Worm (Caenorhabditis elegans) whole organism, L3 larva: Measurements from ENCODE around the gene nrde-2.

ENCODE experiments used
- R02D3.7 ChIP-seq: fragments of 150-350 bp; optimal IDR thresholded peaks from 2 replicates; lab custom pipeline; 2014; ENCODE audit warnings: missing biosample characterization, missing genetic modification characterization
- ZK546.5 ChIP-seq: sonication (generic microtip); optimal IDR thresholded peaks from 2 replicates; lab custom pipeline; 2017; ENCODE audit warnings: missing biosample characterization, missing genetic modification characterization
- ama-1 ChIP-seq: fragments of 150-350 bp; optimal IDR thresholded peaks from 2 replicates; lab custom pipeline; 2018
- ceh-16 ChIP-seq: sonication (generic microtip); optimal IDR thresholded peaks from 2 replicates; lab custom pipeline; 2017; ENCODE audit warnings: missing biosample characterization, missing genetic modification characterization
- ceh-28 ChIP-seq: fragments of 150-350 bp; optimal IDR thresholded peaks from 2 replicates; lab custom pipeline; 2014; ENCODE audit warnings: missing biosample characterization, missing genetic modification reagents, missing genetic modification characterization
- ceh-82 ChIP-seq: fragments of 150-350 bp; optimal IDR thresholded peaks from 2 replicates; lab custom pipeline; 2014; ENCODE audit warnings: missing biosample characterization, missing genetic modification characterization
- ceh-9 ChIP-seq: sonication (generic microtip); optimal IDR thresholded peaks from 2 replicates; lab custom pipeline; 2018; ENCODE audit warnings: missing biosample characterization, missing genetic modification characterization
- daf-12 ChIP-seq: fragments of 150-350 bp; optimal IDR thresholded peaks from 2 replicates; lab custom pipeline; 2014; ENCODE audit warnings: missing biosample characterization, missing genetic modification reagents, missing genetic modification characterization
- egl-27 ChIP-seq: sonication (generic microtip); optimal IDR thresholded peaks from 4 replicates; lab custom pipeline; 2017; ENCODE audit warnings: missing biosample characterization, missing genetic modification reagents, missing genetic modification characterization
- egl-5 ChIP-seq: fragments of 150-350 bp; optimal IDR thresholded peaks from 2 replicates; lab custom pipeline; 2017; ENCODE audit warnings: missing biosample characterization, missing genetic modification reagents, missing genetic modification characterization, inconsistent platforms
- elt-1 ChIP-seq: fragments of 150-350 bp; optimal IDR thresholded peaks from 2 replicates; lab custom pipeline; 2014; ENCODE audit warnings: missing biosample characterization, missing genetic modification characterization
- elt-2 ChIP-seq: sonication (generic microtip); optimal IDR thresholded peaks from 2 replicates; lab custom pipeline; 2016; ENCODE audit warnings: missing genetic modification reagents, mild to moderate bottlenecking, missing genetic modification characterization, missing compliant biosample characterization
- elt-3 ChIP-seq, 3 experiments: fragments of 150-350 bp in 1 of 3; sonication (generic microtip) in 2 of 3; optimal IDR thresholded peaks; 2 replicates in 2 of 3; 4 replicates in 1 of 3; lab custom pipeline; 2014 to 2017; ENCODE audit warnings: missing biosample characterization in 3 of 3, missing genetic modification characterization in 3 of 3
- eor-1 ChIP-seq, 2 experiments: fragments of 150-350 bp; optimal IDR thresholded peaks; 2 replicates each; lab custom pipeline; 2014 to 2018; ENCODE audit warnings: missing biosample characterization in 2 of 2, missing genetic modification characterization in 2 of 2
- fkh-10 ChIP-seq: sonication (generic microtip); optimal IDR thresholded peaks from 2 replicates; lab custom pipeline; 2017; ENCODE audit warnings: missing biosample characterization, missing genetic modification reagents, missing genetic modification characterization
- fkh-2 ChIP-seq: fragments of 150-350 bp; optimal IDR thresholded peaks from 2 replicates; lab custom pipeline; 2014; ENCODE audit warnings: missing biosample characterization, missing genetic modification reagents, missing genetic modification characterization
- fos-1 ChIP-seq: fragments of 150-350 bp; optimal IDR thresholded peaks from 2 replicates; lab custom pipeline; 2014; ENCODE audit warnings: missing biosample characterization, missing genetic modification characterization
- hmg-11 ChIP-seq: sonication (generic microtip); optimal IDR thresholded peaks from 2 replicates; lab custom pipeline; 2016; ENCODE audit warnings: missing genetic modification characterization, missing compliant biosample characterization
- lin-15B ChIP-seq: fragments of 150-350 bp; optimal IDR thresholded peaks from 2 replicates; lab custom pipeline; 2014; ENCODE audit warnings: missing biosample characterization, missing genetic modification characterization
- lin-39 ChIP-seq: fragments of 150-350 bp; optimal IDR thresholded peaks from 2 replicates; lab custom pipeline; 2018; ENCODE audit warnings: missing biosample characterization, missing genetic modification reagents, missing genetic modification characterization
- lsy-12 ChIP-seq: sonication (generic microtip); optimal IDR thresholded peaks from 2 replicates; lab custom pipeline; 2016; ENCODE audit warnings: mild to moderate bottlenecking, missing genetic modification characterization, missing compliant biosample characterization
- mdl-1 ChIP-seq: fragments of 150-350 bp; optimal IDR thresholded peaks from 2 replicates; lab custom pipeline; 2014; ENCODE audit warnings: missing biosample characterization, missing genetic modification characterization
- mml-1 ChIP-seq: fragments of 150-350 bp; sonication (generic microtip); optimal IDR thresholded peaks from 3 replicates; lab custom pipeline; 2014; ENCODE audit warnings: missing biosample characterization, missing genetic modification characterization
- nfya-1 ChIP-seq: sonication (generic microtip); optimal IDR thresholded peaks from 2 replicates; lab custom pipeline; 2017; ENCODE audit warnings: missing genetic modification characterization, mild to moderate bottlenecking, missing compliant biosample characterization, antibody characterized with exemption, moderate library complexity; ENCODE audit not compliant: insufficient read depth
- nhr-11 ChIP-seq: fragments of 150-350 bp; optimal IDR thresholded peaks from 2 replicates; lab custom pipeline; 2014; ENCODE audit warnings: missing biosample characterization, missing genetic modification characterization
- nhr-12 ChIP-seq: fragments of 150-350 bp; optimal IDR thresholded peaks from 2 replicates; lab custom pipeline; 2014; ENCODE audit warnings: missing biosample characterization, missing genetic modification characterization
- nhr-23 ChIP-seq: fragments of 150-350 bp; optimal IDR thresholded peaks from 2 replicates; lab custom pipeline; 2014; ENCODE audit warnings: missing biosample characterization, missing genetic modification reagents, missing genetic modification characterization
- nhr-25 ChIP-seq: sonication (generic microtip); optimal IDR thresholded peaks from 2 replicates; lab custom pipeline; 2017; ENCODE audit warnings: missing biosample characterization, missing genetic modification characterization
- nhr-28 ChIP-seq: fragments of 150-350 bp; optimal IDR thresholded peaks from 2 replicates; lab custom pipeline; 2014; ENCODE audit warnings: missing biosample characterization, missing genetic modification characterization
- nhr-43 ChIP-seq: sonication (generic microtip); optimal IDR thresholded peaks from 2 replicates; lab custom pipeline; 2016; ENCODE audit warnings: mild to moderate bottlenecking, missing genetic modification characterization, missing compliant biosample characterization; ENCODE audit not compliant: poor library complexity, severe bottlenecking
- nhr-67 ChIP-seq: fragments of 150-350 bp; optimal IDR thresholded peaks from 2 replicates; lab custom pipeline; 2014; ENCODE audit warnings: missing biosample characterization, missing genetic modification characterization
- nhr-77 ChIP-seq: fragments of 150-350 bp; optimal IDR thresholded peaks from 2 replicates; lab custom pipeline; 2014; ENCODE audit warnings: missing biosample characterization, missing genetic modification characterization
- pha-4 ChIP-seq: fragments of 150-350 bp; optimal IDR thresholded peaks from 2 replicates; lab custom pipeline; 2014; ENCODE audit warnings: missing biosample characterization, missing genetic modification reagents, missing genetic modification characterization
- pqm-1 ChIP-seq: fragments of 150-350 bp; optimal IDR thresholded peaks from 2 replicates; lab custom pipeline; 2017; ENCODE audit warnings: missing biosample characterization, missing genetic modification characterization, inconsistent platforms
- sea-2 ChIP-seq: fragments of 150-350 bp; sonication (generic microtip); optimal IDR thresholded peaks from 4 replicates; lab custom pipeline; 2014; ENCODE audit warnings: missing biosample characterization, missing genetic modification reagents, missing genetic modification characterization
- skn-1 ChIP-seq: fragments of 150-350 bp; optimal IDR thresholded peaks from 2 replicates; lab custom pipeline; 2014; ENCODE audit warnings: missing biosample characterization, missing genetic modification characterization
- snpc-4 ChIP-seq: fragments of 150-350 bp; optimal IDR thresholded peaks from 2 replicates; lab custom pipeline; 2014; ENCODE audit warnings: missing biosample characterization, missing genetic modification characterization
- unc-39 ChIP-seq: sonication (generic microtip); optimal IDR thresholded peaks from 4 replicates; lab custom pipeline; 2017; ENCODE audit warnings: missing biosample characterization, missing genetic modification characterization
- zag-1 ChIP-seq: fragments of 150-350 bp; optimal IDR thresholded peaks from 2 replicates; lab custom pipeline; 2014; ENCODE audit warnings: missing biosample characterization, missing genetic modification characterization
- ztf-11 ChIP-seq: fragments of 150-350 bp; optimal IDR thresholded peaks from 2 replicates; lab custom pipeline; 2014; ENCODE audit warnings: missing biosample characterization, missing genetic modification characterization
- ztf-4 ChIP-seq: fragments of 150-350 bp; optimal IDR thresholded peaks from 2 replicates; lab custom pipeline; 2014; ENCODE audit warnings: missing biosample characterization, missing genetic modification characterization

The nrde-2 gene

DNA sequence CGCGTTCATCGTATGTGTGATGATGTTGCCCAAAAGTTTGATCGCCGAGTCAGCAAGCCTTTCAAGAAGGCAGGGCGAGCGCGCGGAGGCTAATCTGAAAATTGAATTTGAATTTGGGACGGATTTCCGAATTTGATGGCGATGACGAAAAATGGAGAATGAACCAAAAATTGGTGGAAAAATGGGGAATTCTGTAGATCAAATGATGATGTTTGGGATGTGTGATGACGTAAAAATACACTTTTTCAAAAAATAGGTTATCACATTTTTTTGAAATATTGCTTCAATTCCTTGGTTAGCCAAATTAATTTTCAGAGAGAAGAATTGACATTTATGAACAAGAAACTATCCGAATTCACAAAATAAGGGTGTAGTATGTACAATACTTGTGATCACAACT, 32.1 kb upstream of the nrde-2 start, which contains the start of gene ZK971.1:
TSS of gene ZK971.1 (minus strand) at position 101 of the 400 bp plus-strand sequence.
- TF ChIP-seq eor-1 (tag; optimal IDR thresholded peaks at IDR 0.05; lab: Kevin White, UChicago) (no peak), ztf-4 (no peak), egl-5 (tag; lab: Kevin White, UChicago) (no peak), lin-39 (tag; lab: Kevin White, UChicago) (no peak), unc-39 (tag; lab: Kevin White, UChicago) (no peak), hmg-11 (tag; lab: Kevin White, UChicago) (no peak), nhr-25 (tag; lab: Kevin White, UChicago) (no peak), nhr-28 (tag; lab: Kevin White, UChicago) (no peak), daf-12 (no peak), fos-1 (tag; lab: Kevin White, UChicago) (no peak), nhr-11 (tag; lab: Kevin White, UChicago) (no peak), egl-27 (tag; lab: Kevin White, UChicago) (no peak), ceh-9 (tag; lab: Kevin White, UChicago) (no peak)

DNA sequence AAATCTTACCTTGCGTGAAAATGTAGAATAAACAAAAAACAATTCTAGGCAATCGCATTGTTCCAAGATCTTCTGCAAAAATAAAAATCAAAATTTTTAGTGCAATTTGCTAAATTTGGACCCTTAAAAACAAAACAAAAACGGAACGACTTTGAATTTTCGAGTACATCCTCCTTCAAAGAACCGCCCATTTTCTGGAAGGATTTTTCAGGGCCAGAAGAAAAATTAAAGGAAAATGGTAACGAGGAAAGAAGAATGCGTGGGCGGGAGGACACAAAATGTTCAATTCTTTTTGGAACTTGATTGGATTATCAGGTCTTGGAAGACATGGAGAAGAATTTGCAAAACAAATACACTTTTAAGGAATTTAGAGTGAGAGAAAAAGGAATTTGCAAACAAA, 23.7 kb upstream of the nrde-2 start, which contains the start of gene F54B3.4:
TSS of gene F54B3.4 (minus strand) at position 101 of the 400 bp plus-strand sequence.
- TF ChIP-seq pqm-1 (tag; lab: Kevin White, UChicago) (no peak), nhr-77 (tag; lab: Kevin White, UChicago) (no peak), nhr-67 (no peak), ceh-28 (no peak), sea-2 (no peak), mdl-1 (tag; lab: Kevin White, UChicago) (no peak), fos-1 (tag; lab: Kevin White, UChicago) (no peak), pha-4 (no peak), ama-1 (lab: Kevin White, UChicago) (no peak), nhr-28 (tag; lab: Kevin White, UChicago) (no peak), nhr-12 (no peak), elt-2 (no peak)

DNA sequence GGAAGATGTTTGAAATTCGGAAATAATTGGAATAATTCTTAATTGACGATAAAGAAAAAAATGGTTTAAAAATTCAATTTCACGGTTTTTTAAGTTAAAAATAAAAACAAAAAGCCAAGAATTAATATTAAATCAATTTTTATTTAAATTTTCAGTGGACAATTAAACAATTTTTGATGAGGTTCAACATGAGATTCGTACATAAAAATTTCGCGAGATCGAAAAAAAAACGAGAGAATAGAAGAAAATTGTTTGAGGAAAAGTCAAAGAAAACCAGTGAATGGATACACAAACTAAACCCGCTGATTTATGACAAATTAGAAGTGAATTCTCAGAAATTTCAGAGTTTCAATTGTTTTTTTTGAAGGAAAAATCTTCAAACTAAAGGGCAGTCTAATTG, 22.6 kb upstream of the nrde-2 start, which contains the start of gene F54B3.2:
TSS of gene F54B3.2 (minus strand) at position 101 of the 400 bp plus-strand sequence.
- TF ChIP-seq ztf-4 (no peak), hmg-11 (tag; lab: Kevin White, UChicago) (no peak), elt-1 (tag; lab: Kevin White, UChicago) (no peak), lin-39 (tag; lab: Kevin White, UChicago) (no peak), mml-1 (no peak), nhr-28 (tag; lab: Kevin White, UChicago) (no peak), unc-39 (tag; lab: Kevin White, UChicago) (no peak), fos-1 (tag; lab: Kevin White, UChicago) (no peak), nhr-43 (tag; lab: Kevin White, UChicago) (no peak), lsy-12 (tag; lab: Kevin White, UChicago) (no peak), pqm-1 (tag; lab: Kevin White, UChicago) (no peak)

DNA sequence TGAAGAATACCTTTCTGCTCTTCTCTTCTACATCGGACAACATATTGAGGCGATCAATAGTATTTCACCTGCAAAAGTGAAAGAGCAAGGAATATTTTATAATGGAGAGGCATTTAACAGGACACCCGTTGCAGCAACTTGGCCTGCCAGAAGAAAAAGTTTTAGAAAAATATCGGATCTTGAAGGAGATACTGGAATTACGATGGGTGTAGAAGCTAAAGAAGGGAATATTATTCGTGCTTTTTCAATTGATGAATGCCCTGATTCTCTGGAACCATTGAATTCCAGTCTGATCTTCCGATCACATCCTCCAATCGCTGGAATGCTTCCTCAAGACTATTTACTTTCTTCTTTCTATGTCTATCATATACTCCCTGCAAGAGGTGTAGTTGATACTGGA, 13.8 kb upstream of the nrde-2 start:
- TF ChIP-seq nhr-25 (tag; lab: Kevin White, UChicago) (no peak), egl-5 (tag; lab: Kevin White, UChicago) (no peak), ztf-11 (no peak), sea-2 (no peak), nfya-1 (tag; lab: Kevin White, UChicago) (no peak), elt-3 (tag; optimal IDR thresholded peaks at IDR 0.05; lab: Kevin White, UChicago) (no peak), ceh-82 (no peak), fkh-2 (tag; lab: Kevin White, UChicago) (no peak), elt-1 (tag; lab: Kevin White, UChicago) (no peak), ZK546.5 (tag; lab: Kevin White, UChicago) (no peak), R02D3.7 (tag; lab: Kevin White, UChicago) (no peak), lin-39 (tag; lab: Kevin White, UChicago) (no peak), snpc-4 (tag; lab: Kevin White, UChicago) (no peak)

DNA sequence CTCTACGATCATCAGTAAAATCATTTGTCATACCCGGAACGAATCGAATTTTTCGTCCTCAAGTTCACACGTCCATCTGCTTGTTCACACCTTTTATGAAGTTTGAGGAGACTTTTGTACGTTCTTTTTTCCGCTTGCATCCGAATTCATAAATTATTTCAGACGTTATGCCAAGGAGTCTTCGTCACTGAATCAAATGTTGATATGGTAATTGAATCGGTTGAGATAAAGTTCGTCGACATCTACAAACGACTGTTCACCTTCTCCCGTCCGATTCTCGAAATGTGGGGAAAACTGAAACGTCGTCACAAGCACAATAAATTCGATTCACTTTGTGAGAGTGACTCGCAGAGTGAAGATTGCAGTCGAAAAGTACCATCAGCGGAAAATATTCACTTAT, 4.6 kb upstream of the nrde-2 start:
- TF ChIP-seq unc-39 (tag; lab: Kevin White, UChicago) = no peak
- TF ChIP-seq nhr-23 (tag; lab: Kevin White, UChicago) = no peak
- no peak for TF ChIP-seq fkh-10 (GFP tag; lab: Kevin White, UChicago)
- TF ChIP-seq ceh-16 (tag; lab: Kevin White, UChicago) = no peak
- TF ChIP-seq mdl-1 (tag; lab: Kevin White, UChicago) = no peak
- no peak for TF ChIP-seq daf-12
- no peak for TF ChIP-seq egl-5 (tag; lab: Kevin White, UChicago)
- TF ChIP-seq ZK546.5 (tag; lab: Kevin White, UChicago) = no peak
- TF ChIP-seq skn-1 = no peak
- TF ChIP-seq lin-15B = no peak
- TF ChIP-seq hmg-11 (tag; lab: Kevin White, UChicago) = no peak
- no peak for TF ChIP-seq lsy-12 (tag; lab: Kevin White, UChicago)
- TF ChIP-seq zag-1 (tag; lab: Kevin White, UChicago) = no peak
